Worm (Caenorhabditis elegans): Measurements from ENCODE around the gene Y54G2A.37.

The Y54G2A.37 gene

ce11 chrIV:2846264-2846663 lies 25.8 kb downstream of the Y54G2A.37 start, which contains the start of gene Y54G2A.40 (continued):
- no peak for TF ChIP-seq lin-15B (tag; optimal IDR thresholded peaks at IDR 0.05)
- no peak for TF ChIP-seq unc-30 (tag; optimal IDR thresholded peaks at IDR 0.05)
- no peak for TF ChIP-seq zip-4 (GFP tag; optimal IDR thresholded peaks at IDR 0.05)
- TF ChIP-seq efl-3 (GFP tag; optimal IDR thresholded peaks at IDR 0.05): no peak
- no peak for TF ChIP-seq lin-13 (GFP tag; optimal IDR thresholded peaks at IDR 0.05)
- no peak for TF ChIP-seq C16A3.4 (tag; optimal IDR thresholded peaks at IDR 0.05)
- no peak for TF ChIP-seq sup-37 (GFP tag; optimal IDR thresholded peaks at IDR 0.05)
- no peak for TF ChIP-seq fkh-4 (tag; optimal IDR thresholded peaks at IDR 0.05; ENCODE audit: borderline replicate concordance)
- TF ChIP-seq ztf-4 (tag; optimal IDR thresholded peaks at IDR 0.05): no peak
- peak; percentile 3 to 70 (median 38) for TF ChIP-seq dpl-1 (GFP tag; optimal IDR thresholded peaks at IDR 0.05)
- TF ChIP-seq Y116A8C.19 (tag; optimal IDR thresholded peaks at IDR 0.05; ENCODE audit: borderline replicate concordance): no peak

- TF ChIP-seq efl-1 (optimal IDR thresholded peaks at IDR 0.05): no peak
- TF ChIP-seq efl-1 (GFP tag; optimal IDR thresholded peaks at IDR 0.05 in 1 of 2): no peak
- no peak for TF ChIP-seq F16B12.6 (tag; optimal IDR thresholded peaks at IDR 0.05)
- no peak for TF ChIP-seq nhr-28 (tag; optimal IDR thresholded peaks at IDR 0.05)
- TF ChIP-seq egl-13 (tag; optimal IDR thresholded peaks at IDR 0.05): no peak
- no peak for TF ChIP-seq fos-1 (tag; optimal IDR thresholded peaks at IDR 0.05)
- TF ChIP-seq hlh-17 (GFP tag; optimal IDR thresholded peaks at IDR 0.05; ENCODE audit: borderline replicate concordance): no peak
Observed at ce11 chrIV:2849269-2849668, 28.8 kb downstream of the Y54G2A.37 start.

- TF ChIP-seq skn-1 (tag; optimal IDR thresholded peaks at IDR 0.05) (no peak), nhr-76 (tag; optimal IDR thresholded peaks at IDR 0.05) (no peak), lin-15B (tag; optimal IDR thresholded peaks at IDR 0.05) (no peak), nhr-20 (tag; optimal IDR thresholded peaks at IDR 0.05) (no peak), rnt-1 (tag; optimal IDR thresholded peaks at IDR 0.05) (no peak), ceh-88 (GFP tag; IDR thresholded peaks at IDR 0.05) (no peak), lin-14 (GFP tag; optimal IDR thresholded peaks at IDR 0.05) (no peak), ceh-8 (GFP tag; optimal IDR thresholded peaks at IDR 0.05) (no peak), efl-3 (GFP tag; optimal IDR thresholded peaks at IDR 0.05) (no peak), grh-1 (GFP tag; IDR thresholded peaks at IDR 0.05) (no peak), C04F5.9 (tag; optimal IDR thresholded peaks at IDR 0.05) (no peak), nhr-77 (tag; optimal IDR thresholded peaks at IDR 0.05) (no peak), pag-3 (tag; optimal IDR thresholded peaks at IDR 0.05; ENCODE audit: borderline replicate concordance, insufficient read depth) (no peak), hlh-4 (tag; optimal IDR thresholded peaks at IDR 0.05) (no peak), unc-130 (tag; optimal IDR thresholded peaks at IDR 0.05) (no peak), unc-98 (GFP tag; IDR thresholded peaks at IDR 0.05) (no peak), fkh-8 (tag; optimal IDR thresholded peaks at IDR 0.05) (no peak), C34B4.2 (tag; optimal IDR thresholded peaks at IDR 0.05) (no peak), xbp-1 (tag; optimal IDR thresholded peaks at IDR 0.05) (no peak), F16B12.6 (tag; optimal IDR thresholded peaks at IDR 0.05) (no peak)
Observed at ce11 chrIV:2850586-2850985, 30.1 kb downstream of the Y54G2A.37 start, which contains the start of gene clec-85. Gene clec-85 (plus strand): TSS chrIV:2850886.

ce11 chrIV:2851625-2852024 lies 31.1 kb downstream of the Y54G2A.37 start:
- TF ChIP-seq tbx-2 (tag; optimal IDR thresholded peaks at IDR 0.05): no peak
- no peak for TF ChIP-seq unc-30 (tag; optimal IDR thresholded peaks at IDR 0.05)
- no peak for TF ChIP-seq ets-5 (GFP tag; IDR thresholded peaks at IDR 0.05)
- TF ChIP-seq efl-3 (GFP tag; optimal IDR thresholded peaks at IDR 0.05): no peak
- no peak for TF ChIP-seq nhr-19 (GFP tag; conservative IDR thresholded peaks at IDR 0.05)
- TF ChIP-seq pax-3 (tag; optimal IDR thresholded peaks at IDR 0.05): no peak
- TF ChIP-seq dsc-1 (tag; optimal IDR thresholded peaks at IDR 0.05): no peak
- no peak for TF ChIP-seq F16B12.6 (tag; optimal IDR thresholded peaks at IDR 0.05)
- no peak for TF ChIP-seq dpl-1 (GFP tag; optimal IDR thresholded peaks at IDR 0.05)
- no peak for TF ChIP-seq nhr-77 (tag; optimal IDR thresholded peaks at IDR 0.05)
- no peak for TF ChIP-seq unc-62 (GFP tag; optimal IDR thresholded peaks at IDR 0.05)

All from whole organism, L1 larva.